Worm (Caenorhabditis elegans): ENCODE data around the gene F43G6.4.

DNA sequence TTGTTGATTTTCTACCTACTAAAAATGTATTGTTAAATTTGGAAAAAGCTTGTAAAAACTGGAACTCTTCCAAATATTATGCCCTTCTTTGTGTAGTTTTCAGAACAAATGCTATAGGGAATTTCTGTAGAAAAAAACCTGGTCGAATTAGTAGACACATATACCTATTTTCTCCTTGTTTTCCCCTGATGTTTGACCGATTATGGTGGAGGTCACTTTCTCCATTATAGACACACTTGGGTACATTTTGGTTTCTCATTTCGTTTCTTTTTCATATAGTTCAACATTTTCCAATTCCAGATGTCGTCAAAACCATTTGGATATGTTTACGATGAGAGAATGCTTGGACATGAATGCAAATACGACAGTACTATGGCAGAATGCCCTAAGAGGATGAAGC lies 8.2 kb downstream of the F43G6.4 start, which contains the start of gene hda-5:
- TF ChIP-seq pqm-1 (tag; optimal IDR thresholded peaks at IDR 0.05) (no peak), aha-1 (tag) (no peak), nhr-237 (tag; optimal IDR thresholded peaks at IDR 0.05) (no peak), fos-1 (tag; optimal IDR thresholded peaks at IDR 0.05) (no peak), nhr-76 (tag; optimal IDR thresholded peaks at IDR 0.05) (no peak)
